Worm (Caenorhabditis elegans): ENCODE measurements around the gene pqn-96.

The pqn-96 gene

DNA sequence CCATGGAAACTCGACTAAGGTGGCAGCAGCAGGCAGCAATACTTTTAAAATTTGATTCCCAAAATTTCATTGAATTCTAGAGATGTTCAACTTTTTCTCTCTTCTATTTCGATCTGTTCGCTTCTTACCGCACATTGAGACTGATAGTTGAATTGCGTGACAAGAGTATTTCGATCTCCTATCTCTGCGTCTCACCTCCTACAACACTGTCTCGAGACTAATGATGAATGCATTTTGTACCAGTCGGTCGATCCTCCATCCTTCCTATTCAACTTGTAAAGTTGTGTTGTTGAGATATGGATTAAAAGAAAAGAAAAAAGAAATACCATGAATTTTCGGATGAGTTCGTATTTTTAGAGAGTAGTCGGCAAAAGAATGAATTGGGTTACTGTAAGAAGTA is 12.0 kb upstream of the pqn-96 start:
- TF ChIP-seq madf-3 (GFP tag; IDR thresholded peaks at IDR 0.05) = no peak
- no peak for TF ChIP-seq mxl-1 (tag; optimal IDR thresholded peaks at IDR 0.05)
- TF ChIP-seq D2030.7 (GFP tag; IDR thresholded peaks at IDR 0.05) = no peak
- peak; percentile 54; the same call in 1 of the 2 replicates for TF ChIP-seq hmg-1.2 (GFP tag; IDR thresholded peaks at IDR 0.05)

ce11 chrIII:8450494-8450893 is 11.3 kb upstream of the pqn-96 start:
- peak; percentile 28; the same call in 1 of the 2 replicates for TF ChIP-seq attf-6 (GFP tag; IDR thresholded peaks at IDR 0.05)
- TF ChIP-seq F57C9.4 (tag; optimal IDR thresholded peaks at IDR 0.05) = no peak
- no peak for TF ChIP-seq F37B4.10 (GFP tag; IDR thresholded peaks at IDR 0.05)
- no peak for TF ChIP-seq ceh-79 (tag; optimal IDR thresholded peaks at IDR 0.05)
- peak; percentile 52; the same call in 1 of the 2 replicates for TF ChIP-seq hsf-1 (GFP tag; IDR thresholded peaks at IDR 0.05)
- TF ChIP-seq ceh-91 (GFP tag; IDR thresholded peaks at IDR 0.05) = no peak
- TF ChIP-seq repo-1 (tag; optimal IDR thresholded peaks at IDR 0.05) = peak; percentile 39
- no peak for TF ChIP-seq mes-4 (tag; optimal IDR thresholded peaks at IDR 0.05)
- TF ChIP-seq madf-6 (GFP tag; IDR thresholded peaks at IDR 0.05) = peak; percentile 21; the same call in 1 of the 2 replicates
- no peak for TF ChIP-seq lin-40 (tag; optimal IDR thresholded peaks at IDR 0.05)
- TF ChIP-seq dpff-1 (tag; optimal IDR thresholded peaks at IDR 0.05) = no peak
- TF ChIP-seq unc-130 (GFP tag; optimal IDR thresholded peaks at IDR 0.05) = no peak
- no peak for TF ChIP-seq sea-2 (GFP tag; IDR thresholded peaks at IDR 0.05)
- TF ChIP-seq hrde-1 (tag; optimal IDR thresholded peaks at IDR 0.05; ENCODE audit: borderline replicate concordance) = peak; percentile 39
- no peak for TF ChIP-seq D2030.7 (GFP tag; IDR thresholded peaks at IDR 0.05)

- peak; percentile 30 for TF ChIP-seq ama-1 (optimal IDR thresholded peaks at IDR 0.05)
- peak; percentile 2 to 54 for TF ChIP-seq ama-1 (GFP tag; optimal IDR thresholded peaks at IDR 0.05)
- peak; percentile 89 for TF ChIP-seq repo-1 (tag; optimal IDR thresholded peaks at IDR 0.05)
- peak; percentile 33; the same call in 1 of the 2 replicates for TF ChIP-seq F33H1.4 (GFP tag; IDR thresholded peaks at IDR 0.05)
- TF ChIP-seq tbp1 (GFP tag; optimal IDR thresholded peaks at IDR 0.05) = peak; percentile 42
- TF ChIP-seq snpc-4 (GFP tag; optimal IDR thresholded peaks at IDR 0.05) = peak; percentile 46
- TF ChIP-seq snpc-4 (tag; optimal IDR thresholded peaks at IDR 0.05) = peak in 2 of 4 experiments; percentile 21 to 64
- no peak for TF ChIP-seq nhr-90 (tag; optimal IDR thresholded peaks at IDR 0.05)
- no peak for TF ChIP-seq ZK185.1 (tag; optimal IDR thresholded peaks at IDR 0.05; ENCODE audit: poor library complexity, severe bottlenecking)
- TF ChIP-seq sptf-2 (GFP tag; optimal IDR thresholded peaks at IDR 0.05) = no peak
- TF ChIP-seq lsl-1 (GFP tag; optimal IDR thresholded peaks at IDR 0.05) = peak; percentile 34
- no peak for TF ChIP-seq hmg-20 (GFP tag; IDR thresholded peaks at IDR 0.05)
- TF ChIP-seq aptf-2 (GFP tag; conservative IDR thresholded peaks at IDR 0.05) = no peak
- no peak for TF ChIP-seq egrh-3 (GFP tag; IDR thresholded peaks at IDR 0.05)
- TF ChIP-seq mes-4 (tag; optimal IDR thresholded peaks at IDR 0.05) = no peak
- TF ChIP-seq die-1 (tag; optimal IDR thresholded peaks at IDR 0.05) = no peak
- TF ChIP-seq T26A5.8 (tag; optimal IDR thresholded peaks at IDR 0.05) = no peak
- TF ChIP-seq madf-8 (GFP tag; conservative IDR thresholded peaks at IDR 0.05) = no peak
- no peak for TF ChIP-seq F22D6.2 (tag; optimal IDR thresholded peaks at IDR 0.05)
- 0 out of 2 replicates have a peak, but pooled peaks have one; percentile 22 for TF ChIP-seq ceh-100 (GFP tag; IDR thresholded peaks at IDR 0.05)
- no peak for TF ChIP-seq somi-1 (GFP tag; optimal IDR thresholded peaks at IDR 0.05)
- peak; percentile 8 for TF ChIP-seq B0261.1 (tag; optimal IDR thresholded peaks at IDR 0.05)
- no peak for TF ChIP-seq ztf-25 (GFP tag; IDR thresholded peaks at IDR 0.05)
- no peak for TF ChIP-seq bed-2 (GFP tag; IDR thresholded peaks at IDR 0.05)
- peak; percentile 68; the same call in 1 of the 2 replicates for TF ChIP-seq nfyb-1 (GFP tag; IDR thresholded peaks at IDR 0.05)
- 0 out of 2 replicates have a peak, but pooled peaks have one; percentile 33 for TF ChIP-seq attf-3 (GFP tag; conservative IDR thresholded peaks at IDR 0.05)
- peak; percentile 81 for TF ChIP-seq B0336.3 (GFP tag; IDR thresholded peaks at IDR 0.05)
- no peak for TF ChIP-seq egl-18 (GFP tag; IDR thresholded peaks at IDR 0.05)
- no peak for TF ChIP-seq zfh-2 (GFP tag; conservative IDR thresholded peaks at IDR 0.05)
- TF ChIP-seq xnd-1 (tag; optimal IDR thresholded peaks at IDR 0.05) = peak; percentile 38
- peak; percentile 81 for TF ChIP-seq F10E7.11 (tag; optimal IDR thresholded peaks at IDR 0.05)
Observed at ce11 chrIII:8449160-8449807, 10.1 kb upstream of the pqn-96 start, which contains the start of gene mrpl-32. Gene mrpl-32 (plus strand): TSS chrIII:8449757.
